Worm (Caenorhabditis elegans) whole organism, L2 larva: ENCODE data around the gene W01F3.2.

Source experiments
- C34F6.9 ChIP-seq: fragments of 150-350 bp; optimal IDR thresholded peaks from 2 replicates; lab custom pipeline; 2014; ENCODE audit warnings: missing biosample characterization, missing genetic modification characterization
- F13H6.1 ChIP-seq: sonication (generic microtip); optimal IDR thresholded peaks from 2 replicates; lab custom pipeline; 2016; ENCODE audit warnings: missing genetic modification characterization, missing compliant biosample characterization
- R02D3.7 ChIP-seq: fragments of 150-350 bp; optimal IDR thresholded peaks from 2 replicates; lab custom pipeline; 2014; ENCODE audit warnings: missing biosample characterization, missing genetic modification characterization
- Y55F3AM.14 ChIP-seq: fragments of 200-800 bp; sonication (Bioruptor generic); optimal IDR thresholded peaks from 2 replicates; lab custom pipeline; 2018; ENCODE audit warnings: mild to moderate bottlenecking, missing genetic modification characterization, missing compliant biosample characterization
- ZK546.5 ChIP-seq: sonication (generic microtip); optimal IDR thresholded peaks from 2 replicates; lab custom pipeline; 2017; ENCODE audit warnings: missing biosample characterization, missing genetic modification characterization
- alr-1 ChIP-seq: fragments of 150-350 bp; optimal IDR thresholded peaks from 2 replicates; lab custom pipeline; 2014; ENCODE audit warnings: missing biosample characterization, missing genetic modification characterization
- aly-2 ChIP-seq: fragments of 150-350 bp; optimal IDR thresholded peaks from 2 replicates; lab custom pipeline; 2014; ENCODE audit warnings: missing biosample characterization, missing genetic modification characterization
- ama-1 ChIP-seq: fragments of 150-350 bp; optimal IDR thresholded peaks from 2 replicates; lab custom pipeline; 2018; ENCODE audit warnings: inconsistent platforms
- blmp-1 ChIP-seq: sonication (generic microtip); optimal IDR thresholded peaks from 2 replicates; lab custom pipeline; 2017; ENCODE audit warnings: missing genetic modification characterization, mild to moderate bottlenecking, missing compliant biosample characterization, antibody characterized with exemption, moderate library complexity; ENCODE audit not compliant: insufficient read depth
- ceh-16 ChIP-seq: fragments of 150-350 bp; optimal IDR thresholded peaks from 2 replicates; lab custom pipeline; 2014; ENCODE audit warnings: missing biosample characterization, missing genetic modification characterization
- ceh-82 ChIP-seq: fragments of 150-350 bp; optimal IDR thresholded peaks from 2 replicates; lab custom pipeline; 2014; ENCODE audit warnings: missing biosample characterization, missing genetic modification characterization
- crh-2 ChIP-seq: sonication (generic microtip); optimal IDR thresholded peaks from 2 replicates; lab custom pipeline; 2017; ENCODE audit warnings: missing biosample characterization, missing genetic modification characterization
- egl-27 ChIP-seq: sonication (generic microtip); optimal IDR thresholded peaks from 3 replicates; lab custom pipeline; 2017; ENCODE audit warnings: missing biosample characterization, missing genetic modification reagents, missing genetic modification characterization
- fos-1 ChIP-seq: fragments of 150-350 bp; optimal IDR thresholded peaks from 2 replicates; lab custom pipeline; 2014; ENCODE audit warnings: missing biosample characterization, missing genetic modification characterization
- gmeb-1 ChIP-seq: fragments of 150-350 bp; optimal IDR thresholded peaks from 2 replicates; lab custom pipeline; 2014; ENCODE audit warnings: missing biosample characterization, missing genetic modification characterization
- lin-13 ChIP-seq: fragments of 150-350 bp; optimal IDR thresholded peaks from 2 replicates; lab custom pipeline; 2014; ENCODE audit warnings: missing biosample characterization, missing genetic modification reagents, missing genetic modification characterization
- mbf-1 ChIP-seq: sonication (generic microtip); optimal IDR thresholded peaks from 2 replicates; lab custom pipeline; 2017; ENCODE audit warnings: missing biosample characterization, missing genetic modification characterization
- mdl-1 ChIP-seq, 2 experiments: fragments of 150-350 bp in 1 of 2; sonication (generic microtip) in 1 of 2; optimal IDR thresholded peaks; 2 replicates each; lab custom pipeline; 2017; ENCODE audit warnings: missing biosample characterization in 2 of 2, missing genetic modification characterization in 2 of 2
- nhr-10 ChIP-seq: sonication (generic microtip); optimal IDR thresholded peaks from 2 replicates; lab custom pipeline; 2017; ENCODE audit warnings: missing biosample characterization, missing genetic modification characterization
- nhr-12 ChIP-seq: fragments of 150-350 bp; optimal IDR thresholded peaks from 2 replicates; lab custom pipeline; 2014; ENCODE audit warnings: missing biosample characterization, missing genetic modification characterization
- nhr-21 ChIP-seq: fragments of 150-350 bp; optimal IDR thresholded peaks from 2 replicates; lab custom pipeline; 2014; ENCODE audit warnings: missing biosample characterization, missing genetic modification characterization
- nhr-237 ChIP-seq: fragments of 150-350 bp; optimal IDR thresholded peaks from 2 replicates; lab custom pipeline; 2014; ENCODE audit warnings: missing biosample characterization, missing genetic modification characterization
- nhr-25 ChIP-seq: fragments of 150-350 bp; sonication (generic microtip); optimal IDR thresholded peaks from 3 replicates; lab custom pipeline; 2014; ENCODE audit warnings: missing biosample characterization, missing genetic modification characterization
- nhr-6 ChIP-seq: fragments of 150-350 bp; optimal IDR thresholded peaks from 2 replicates; lab custom pipeline; 2014; ENCODE audit warnings: missing biosample characterization, missing genetic modification characterization
- sem-4 ChIP-seq: fragments of 150-350 bp; optimal IDR thresholded peaks from 2 replicates; lab custom pipeline; 2014; ENCODE audit warnings: missing biosample characterization, missing genetic modification reagents, missing genetic modification characterization
- sma-3 ChIP-seq: sonication (generic microtip); optimal IDR thresholded peaks from 2 replicates; lab custom pipeline; 2016; ENCODE audit warnings: missing genetic modification reagents, missing genetic modification characterization, missing compliant biosample characterization
- sma-9 ChIP-seq, 2 experiments: fragments of 150-350 bp in 1 of 2; sonication (generic microtip) in 1 of 2; optimal IDR thresholded peaks; 2 replicates each; lab custom pipeline; 2014 to 2016; ENCODE audit warnings: missing genetic modification characterization in 2 of 2, mild to moderate bottlenecking in 1 of 2, missing biosample characterization in 1 of 2, missing compliant biosample characterization in 1 of 2, missing genetic modification reagents in 1 of 2, moderate library complexity in 1 of 2
- snpc-4 ChIP-seq: fragments of 150-350 bp; optimal IDR thresholded peaks from 2 replicates; lab custom pipeline; 2014; ENCODE audit warnings: missing biosample characterization, missing genetic modification characterization
- unc-39 ChIP-seq: fragments of 150-350 bp; optimal IDR thresholded peaks from 2 replicates; lab custom pipeline; 2014; ENCODE audit warnings: missing biosample characterization, missing genetic modification characterization
- unc-55 ChIP-seq: fragments of 150-350 bp; sonication (generic microtip); optimal IDR thresholded peaks from 3 replicates; lab custom pipeline; 2014; ENCODE audit warnings: missing biosample characterization, missing genetic modification reagents, missing genetic modification characterization
- unc-62 ChIP-seq: fragments of 150-350 bp; optimal IDR thresholded peaks from 2 replicates; lab custom pipeline; 2014; ENCODE audit warnings: missing biosample characterization, missing genetic modification reagents, missing genetic modification characterization
- zag-1 ChIP-seq: fragments of 150-350 bp; optimal IDR thresholded peaks from 2 replicates; lab custom pipeline; 2014; ENCODE audit warnings: missing biosample characterization, missing genetic modification characterization
- ztf-1 ChIP-seq: fragments of 200-800 bp; sonication (Bioruptor generic); conservative IDR thresholded peaks from 2 replicates; pipeline ENCODE4 v1.3.6; 2022; ENCODE audit warnings: missing genetic modification characterization, missing compliant biosample characterization
- ztf-4 ChIP-seq: fragments of 150-350 bp; optimal IDR thresholded peaks from 2 replicates; lab custom pipeline; 2014; ENCODE audit warnings: missing biosample characterization, missing genetic modification characterization

Gene W01F3.2

DNA sequence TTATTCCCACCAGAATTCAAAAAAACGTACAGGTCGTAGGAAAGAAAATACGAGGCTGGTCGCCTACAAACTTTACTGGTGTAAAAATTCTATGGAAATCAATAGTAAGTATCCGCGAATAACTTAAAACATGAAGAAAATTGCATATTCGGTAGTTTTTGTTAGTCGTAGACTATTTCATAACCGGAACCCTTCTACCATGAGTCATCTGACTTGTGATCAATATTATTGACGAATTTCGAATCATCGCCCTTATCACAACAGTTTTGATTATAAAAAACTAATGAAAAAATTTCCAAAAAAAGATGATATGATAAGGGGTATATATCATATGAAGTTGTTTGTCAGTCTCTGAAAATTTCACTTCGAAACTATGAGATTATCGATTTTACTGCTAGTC is at the start of gene W01F3.2:
Gene W01F3.2 (plus strand): TSS at position 301 of the 400 bp plus-strand sequence.
- no peak for TF ChIP-seq sem-4 (tag; lab: Kevin White, UChicago)
- peak; percentile 12 for TF ChIP-seq crh-2 (tag; lab: Kevin White, UChicago)
- TF ChIP-seq fos-1: peak; percentile 17

DNA sequence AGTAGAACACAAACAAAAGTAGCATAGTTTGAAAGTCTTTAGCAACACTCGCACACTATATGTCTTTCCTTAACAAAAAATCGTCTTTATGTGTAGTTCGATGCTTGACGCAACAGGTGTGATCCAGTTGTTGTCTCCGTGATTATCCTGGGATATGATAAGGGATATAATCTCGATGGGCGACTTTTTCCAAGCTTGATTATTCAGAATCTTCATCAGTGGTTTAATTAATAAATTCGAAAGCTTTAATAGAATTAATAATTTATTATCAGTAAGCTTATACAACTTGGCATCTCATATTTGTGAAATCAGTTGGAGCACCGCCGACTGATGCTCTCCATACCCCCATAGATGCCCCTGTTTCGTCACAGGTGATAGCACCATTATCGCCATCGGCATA is 41.5 kb upstream of the W01F3.2 start, which contains the start of gene F46B3.7:
Gene F46B3.7 (minus strand): TSS at position 101 of the 400 bp plus-strand sequence.
- no peak for TF ChIP-seq ztf-1 (GFP tag; lab: Robert Waterston, UW)
- TF ChIP-seq blmp-1 (tag; lab: Kevin White, UChicago): no peak
- no peak for TF ChIP-seq R02D3.7 (tag; lab: Kevin White, UChicago)
- TF ChIP-seq ZK546.5: no peak
- TF ChIP-seq ztf-4 (tag; lab: Kevin White, UChicago): no peak
- no peak for TF ChIP-seq nhr-6 (tag; lab: Kevin White, UChicago)
- no peak for TF ChIP-seq unc-62 (GFP tag; lab: Kevin White, UChicago)
- no peak for TF ChIP-seq egl-27
- TF ChIP-seq lin-13 (GFP tag; lab: Kevin White, UChicago): no peak
- no peak for TF ChIP-seq sem-4 (tag; lab: Kevin White, UChicago)
- TF ChIP-seq nhr-21: no peak
- no peak for TF ChIP-seq alr-1 (tag; lab: Kevin White, UChicago)
- no peak for TF ChIP-seq crh-2 (tag; lab: Kevin White, UChicago)
- no peak for TF ChIP-seq mbf-1 (tag; lab: Kevin White, UChicago)
- no peak for TF ChIP-seq nhr-12 (tag; lab: Kevin White, UChicago)
- no peak for TF ChIP-seq sma-3 (GFP tag; lab: Kevin White, UChicago)
- TF ChIP-seq Y55F3AM.14 (GFP tag; lab: Kevin White, UChicago): no peak
- no peak for TF ChIP-seq mdl-1 (tag; optimal IDR thresholded peaks at IDR 0.05; lab: Kevin White, UChicago)
- no peak for TF ChIP-seq F13H6.1 (tag; lab: Kevin White, UChicago)
- TF ChIP-seq unc-39 (tag; lab: Kevin White, UChicago): no peak

DNA sequence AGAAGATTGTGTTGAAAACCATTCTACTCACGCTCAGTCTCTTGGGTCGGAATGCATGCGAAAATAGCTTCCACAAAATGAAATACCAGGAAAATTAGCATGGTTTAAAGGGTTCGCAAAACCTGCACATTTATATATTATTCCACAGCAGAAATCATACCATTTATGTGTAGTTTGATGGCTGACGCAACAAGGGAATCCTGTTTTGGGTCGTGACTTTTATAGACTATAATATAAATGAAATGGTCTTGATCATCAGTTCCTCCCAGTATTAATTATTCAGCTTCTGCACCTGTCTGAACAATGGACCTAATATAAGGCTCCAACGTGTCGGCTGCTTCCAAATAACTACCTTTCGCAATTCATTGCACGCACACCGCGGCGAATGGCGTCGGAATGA is 37.1 kb upstream of the W01F3.2 start, which contains the start of gene F46B3.8:
Gene F46B3.8 (minus strand): TSS at position 101 of the 400 bp plus-strand sequence.
- TF ChIP-seq ZK546.5: no peak
- no peak for TF ChIP-seq lin-13 (GFP tag; lab: Kevin White, UChicago)
- TF ChIP-seq nhr-12 (tag; lab: Kevin White, UChicago): no peak
- no peak for TF ChIP-seq sma-9 (GFP tag; optimal IDR thresholded peaks at IDR 0.05; lab: Kevin White, UChicago)
- no peak for TF ChIP-seq sma-9 (tag; optimal IDR thresholded peaks at IDR 0.05; lab: Kevin White, UChicago)
- TF ChIP-seq unc-39 (tag; lab: Kevin White, UChicago): no peak
- TF ChIP-seq zag-1 (tag; lab: Kevin White, UChicago): no peak
- no peak for TF ChIP-seq gmeb-1 (tag; lab: Kevin White, UChicago)

DNA sequence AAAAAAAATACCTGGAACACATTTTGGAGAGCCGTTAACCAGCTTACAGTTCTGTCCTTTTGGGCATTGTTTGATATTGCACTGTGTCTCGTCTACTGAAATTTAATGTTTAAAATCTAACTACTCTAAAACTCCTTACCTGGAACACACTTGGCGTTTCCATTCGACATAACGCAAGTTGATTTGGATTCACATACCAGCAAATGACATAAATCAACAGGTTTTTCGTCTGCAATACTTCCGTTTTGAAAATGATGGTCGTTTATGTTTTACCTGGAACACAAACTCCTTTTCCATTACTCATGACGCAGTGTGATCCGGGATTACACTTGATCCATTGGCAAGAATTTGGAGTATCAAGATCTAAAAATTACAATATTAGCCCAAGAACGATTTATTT is 34.9 kb upstream of the W01F3.2 start:
- TF ChIP-seq ama-1 (no peak), sma-3 (GFP tag; lab: Kevin White, UChicago) (no peak), C34F6.9 (tag; lab: Kevin White, UChicago) (no peak), ceh-82 (tag; lab: Kevin White, UChicago) (no peak), nhr-237 (tag; lab: Kevin White, UChicago) (no peak), snpc-4 (tag; lab: Kevin White, UChicago) (no peak), ZK546.5 (no peak), alr-1 (tag; lab: Kevin White, UChicago) (no peak), unc-39 (tag; lab: Kevin White, UChicago) (no peak), zag-1 (tag; lab: Kevin White, UChicago) (no peak), nhr-10 (no peak), ztf-4 (tag; lab: Kevin White, UChicago) (no peak)
- TF ChIP-seq, all 48 proteins: peak for 0

DNA sequence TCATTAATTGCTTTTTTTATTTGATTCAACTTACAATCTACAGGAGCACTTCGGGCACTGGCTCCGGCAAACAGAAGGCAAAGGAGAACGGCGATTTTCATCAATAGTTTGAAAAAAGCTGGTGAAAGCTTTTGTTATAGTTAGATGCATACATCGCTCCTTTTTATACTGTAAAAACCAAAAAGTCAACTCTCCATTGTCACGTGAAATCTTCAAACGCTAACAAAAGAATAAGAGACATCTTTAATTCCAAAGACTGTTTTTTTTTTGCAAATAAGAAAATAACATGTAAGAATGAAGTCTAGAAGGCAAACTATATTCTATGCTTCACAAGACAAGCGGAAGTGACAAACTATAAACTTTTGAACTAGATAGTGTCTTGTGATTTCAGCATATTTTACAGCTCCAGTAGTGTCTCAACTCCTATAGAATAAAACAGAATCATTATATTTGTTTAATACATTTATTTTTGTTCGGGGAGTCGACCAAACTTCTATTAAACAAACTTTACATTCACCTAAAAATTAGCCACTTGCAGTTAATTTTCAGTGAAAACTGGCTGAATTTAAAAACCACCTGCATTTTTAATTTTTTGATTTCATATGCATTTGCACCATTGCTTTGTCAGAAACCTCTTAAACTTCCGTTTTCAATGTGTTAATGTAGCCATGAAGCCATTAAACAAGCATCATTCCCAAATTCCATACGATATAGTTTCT is 33.9 kb upstream of the W01F3.2 start, which contains the start of the genes F46B3.9 and srz-18:
Gene F46B3.9 (minus strand): TSS at position 101 of the 719 bp plus-strand sequence.
Gene srz-18 (plus strand): TSS at position 669 of the 719 bp plus-strand sequence.
- no peak for TF ChIP-seq sma-9 (GFP tag; optimal IDR thresholded peaks at IDR 0.05; lab: Kevin White, UChicago)
- no peak for TF ChIP-seq sma-9 (tag; optimal IDR thresholded peaks at IDR 0.05; lab: Kevin White, UChicago)
- no peak for TF ChIP-seq alr-1 (tag; lab: Kevin White, UChicago)
- no peak for TF ChIP-seq nhr-12 (tag; lab: Kevin White, UChicago)
- no peak for TF ChIP-seq aly-2 (tag; lab: Kevin White, UChicago)
- no peak for TF ChIP-seq unc-55 (GFP tag; lab: Kevin White, UChicago)
- no peak for TF ChIP-seq C34F6.9 (tag; lab: Kevin White, UChicago)
- no peak for TF ChIP-seq ama-1
- no peak for TF ChIP-seq nhr-237 (tag; lab: Kevin White, UChicago)
- no peak for TF ChIP-seq snpc-4 (tag; lab: Kevin White, UChicago)
- no peak for TF ChIP-seq ceh-16
- no peak for TF ChIP-seq nhr-25 (tag; lab: Kevin White, UChicago)
- no peak for TF ChIP-seq lin-13 (GFP tag; lab: Kevin White, UChicago)
- no peak for TF ChIP-seq R02D3.7 (tag; lab: Kevin White, UChicago)
- no peak for TF ChIP-seq zag-1 (tag; lab: Kevin White, UChicago)
- no peak for TF ChIP-seq crh-2 (tag; lab: Kevin White, UChicago)
- TF ChIP-seq blmp-1 (tag; lab: Kevin White, UChicago): no peak
